Fruit fly (Drosophila melanogaster) Kc167 (cell line): ENCODE results near the gene CG1024.

Experiments
- Sin3A ChIP-seq: fragments of >200 bp; optimal IDR thresholded peaks from 2 replicates; lab custom pipeline; 2018; ENCODE audit warnings: missing external identifiers
- h ChIP-seq: fragments of >200 bp; optimal IDR thresholded peaks from 3 replicates; lab custom pipeline; 2018; ENCODE audit warnings: missing external identifiers
- insv ChIP-seq: fragments of >200 bp; optimal IDR thresholded peaks from 3 replicates; lab custom pipeline; 2018; ENCODE audit warnings: missing external identifiers
- psq ChIP-seq: fragments of >200 bp; optimal IDR thresholded peaks from 2 replicates; lab custom pipeline; 2017; ENCODE audit warnings: missing external identifiers
- ttk ChIP-seq: sonication (Bioruptor generic); optimal IDR thresholded peaks from 2 replicates; lab custom pipeline; 2017; ENCODE audit warnings: missing external identifiers

DNA sequence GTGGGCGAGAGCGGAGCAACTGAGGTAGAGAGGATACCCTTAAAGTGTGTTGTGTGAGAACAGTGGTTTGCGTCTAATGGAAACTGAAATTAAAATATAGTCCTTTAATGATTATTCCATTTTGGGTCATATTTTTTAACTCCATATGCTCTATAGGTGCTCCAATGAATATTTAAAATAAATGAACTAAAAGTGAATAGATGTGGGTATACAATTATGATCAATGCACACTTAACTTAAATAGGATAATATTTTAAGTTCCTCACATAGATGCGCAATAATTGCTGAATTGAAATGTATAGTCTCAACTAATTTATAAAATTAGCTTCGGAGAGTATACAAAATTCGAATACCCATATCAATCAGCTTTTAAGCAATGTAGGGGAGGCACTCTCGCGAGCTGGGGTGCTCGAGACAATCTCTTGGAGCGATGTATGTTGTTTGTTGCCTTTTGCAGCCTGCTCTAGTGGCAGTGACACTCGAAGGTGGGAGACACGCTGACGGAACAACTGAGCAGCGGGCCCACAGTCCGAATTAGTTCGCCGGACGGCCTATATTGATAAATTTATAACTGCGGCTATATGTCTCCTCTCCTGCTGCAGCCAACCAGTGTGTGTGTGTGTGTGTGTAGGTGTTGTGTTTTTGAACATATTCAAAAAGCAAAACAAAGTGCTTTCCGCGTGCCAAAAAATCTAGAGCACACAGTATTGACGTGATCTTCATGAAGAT is 26.3 kb downstream of the CG1024 start:
- TF ChIP-seq h (lab: Kevin White, UChicago): no peak
- no peak for TF ChIP-seq psq (lab: Kevin White, UChicago)
- no peak for TF ChIP-seq ttk
- TF ChIP-seq insv (lab: Kevin White, UChicago): no peak
- TF ChIP-seq Sin3A (lab: Kevin White, UChicago): no peak
